Worm (Caenorhabditis elegans) whole organism, late embryonic: Measurements from ENCODE around the gene ZK488.6.

Source experiments
- C38D4.7 ChIP-seq: fragments of 200-800 bp; sonication (Bioruptor generic); optimal IDR thresholded peaks from 2 replicates; lab custom pipeline; 2018; ENCODE audit warnings: mild to moderate bottlenecking, missing genetic modification characterization, moderate library complexity, missing compliant biosample characterization
- ahr-1 ChIP-seq: sonication (generic microtip); optimal IDR thresholded peaks from 2 replicates; lab custom pipeline; 2016; ENCODE audit warnings: missing genetic modification characterization, missing compliant biosample characterization
- ama-1 ChIP-seq: fragments of 150-350 bp; optimal IDR thresholded peaks from 2 replicates; lab custom pipeline; 2014
- ceh-14 ChIP-seq: sonication (generic microtip); optimal IDR thresholded peaks from 2 replicates; lab custom pipeline; 2016; ENCODE audit warnings: missing genotype, missing genetic modification characterization, missing compliant biosample characterization
- ceh-18 ChIP-seq: sonication (generic microtip); optimal IDR thresholded peaks from 2 replicates; lab custom pipeline; 2016; ENCODE audit warnings: missing genetic modification characterization, missing compliant biosample characterization
- ceh-19 ChIP-seq: fragments of 200-800 bp; sonication (Bioruptor generic); optimal IDR thresholded peaks from 2 replicates; lab custom pipeline; 2018; ENCODE audit warnings: mild to moderate bottlenecking, missing genetic modification characterization, missing compliant biosample characterization
- ceh-30 ChIP-seq: fragments of 150-350 bp; optimal IDR thresholded peaks from 2 replicates; lab custom pipeline; 2014; ENCODE audit warnings: missing biosample characterization, missing genetic modification characterization
- ceh-31 ChIP-seq: sonication (generic microtip); optimal IDR thresholded peaks from 2 replicates; lab custom pipeline; 2016; ENCODE audit warnings: missing genetic modification characterization, missing compliant biosample characterization
- ceh-34 ChIP-seq: sonication (generic microtip); optimal IDR thresholded peaks from 2 replicates; lab custom pipeline; 2016; ENCODE audit warnings: mild to moderate bottlenecking, missing genetic modification characterization, missing compliant biosample characterization
- ceh-45 ChIP-seq: fragments of 200-800 bp; sonication (Bioruptor generic); IDR thresholded peaks from 2 replicates; pipeline ENCODE4 v1.3.6; 2022; ENCODE audit warnings: missing genetic modification reagents, missing genetic modification characterization, missing compliant biosample characterization
- ceh-48 ChIP-seq: sonication (generic microtip); optimal IDR thresholded peaks from 2 replicates; lab custom pipeline; 2016; ENCODE audit warnings: missing genetic modification characterization, inconsistent platforms, missing compliant biosample characterization
- ceh-6 ChIP-seq: fragments of 200-800 bp; sonication (Bioruptor generic); optimal IDR thresholded peaks from 2 replicates; lab custom pipeline; 2018; ENCODE audit warnings: mild to moderate bottlenecking, missing genetic modification characterization, missing compliant biosample characterization
- ceh-9 ChIP-seq: sonication (generic microtip); optimal IDR thresholded peaks from 2 replicates; lab custom pipeline; 2016; ENCODE audit warnings: mild to moderate bottlenecking, missing genetic modification characterization, inconsistent platforms, missing compliant biosample characterization
- elt-2 ChIP-seq: sonication (generic microtip); optimal IDR thresholded peaks from 2 replicates; lab custom pipeline; 2016; ENCODE audit warnings: missing genetic modification reagents, missing genetic modification characterization, missing compliant biosample characterization
- elt-4 ChIP-seq: sonication (generic microtip); optimal IDR thresholded peaks from 2 replicates; lab custom pipeline; 2016; ENCODE audit warnings: missing genetic modification characterization, missing compliant biosample characterization
- ets-4 ChIP-seq: sonication (generic microtip); optimal IDR thresholded peaks from 2 replicates; lab custom pipeline; 2016; ENCODE audit warnings: missing genetic modification characterization, missing compliant biosample characterization
- fkh-6 ChIP-seq: sonication (generic microtip); optimal IDR thresholded peaks from 2 replicates; lab custom pipeline; 2016; ENCODE audit warnings: missing genetic modification characterization, missing compliant biosample characterization
- hlh-8 ChIP-seq: sonication (generic microtip); optimal IDR thresholded peaks from 2 replicates; lab custom pipeline; 2016; ENCODE audit warnings: missing genotype, missing genetic modification characterization, missing compliant biosample characterization
- lim-6 ChIP-seq: sonication (generic microtip); optimal IDR thresholded peaks from 2 replicates; lab custom pipeline; 2016; ENCODE audit warnings: missing genetic modification characterization, missing compliant biosample characterization
- lin-11 ChIP-seq: fragments of 200-800 bp; sonication (Bioruptor generic); optimal IDR thresholded peaks from 2 replicates; lab custom pipeline; 2018; ENCODE audit warnings: mild to moderate bottlenecking, missing genetic modification characterization, missing compliant biosample characterization
- madf-2 ChIP-seq: sonication (generic microtip); optimal IDR thresholded peaks from 2 replicates; lab custom pipeline; 2017; ENCODE audit warnings: missing genetic modification characterization, missing compliant biosample characterization
- mec-3 ChIP-seq: sonication (generic microtip); optimal IDR thresholded peaks from 2 replicates; lab custom pipeline; 2016; ENCODE audit warnings: borderline replicate concordance, missing genetic modification characterization, missing compliant biosample characterization
- nfya-1 ChIP-seq: sonication (generic microtip); optimal IDR thresholded peaks from 2 replicates; lab custom pipeline; 2017; ENCODE audit warnings: missing genetic modification characterization, mild to moderate bottlenecking, missing compliant biosample characterization, antibody characterized with exemption, moderate library complexity
- nhr-11 ChIP-seq: fragments of 150-350 bp; optimal IDR thresholded peaks from 2 replicates; lab custom pipeline; 2014; ENCODE audit warnings: missing biosample characterization, missing genetic modification characterization
- nhr-232 ChIP-seq: sonication (generic microtip); optimal IDR thresholded peaks from 2 replicates; lab custom pipeline; 2016; ENCODE audit warnings: missing genetic modification characterization, missing compliant biosample characterization
- npax-4 ChIP-seq: sonication (generic microtip); optimal IDR thresholded peaks from 2 replicates; lab custom pipeline; 2016; ENCODE audit warnings: missing genetic modification characterization, missing compliant biosample characterization
- pag-3 ChIP-seq: sonication (generic microtip); optimal IDR thresholded peaks from 2 replicates; lab custom pipeline; 2016; ENCODE audit warnings: missing compliant biosample characterization, missing genetic modification characterization, borderline replicate concordance
- pat-9 ChIP-seq: fragments of 200-800 bp; sonication (Bioruptor generic); optimal IDR thresholded peaks from 2 replicates; lab custom pipeline; 2018; ENCODE audit warnings: mild to moderate bottlenecking, missing genetic modification characterization, moderate library complexity, missing compliant biosample characterization
- pax-1 ChIP-seq: fragments of 150-350 bp; optimal IDR thresholded peaks from 2 replicates; lab custom pipeline; 2014; ENCODE audit warnings: missing biosample characterization, missing genetic modification characterization
- pha-2 ChIP-seq: sonication (generic microtip); optimal IDR thresholded peaks from 2 replicates; lab custom pipeline; 2017; ENCODE audit warnings: mild to moderate bottlenecking, missing genetic modification characterization, missing compliant biosample characterization
- pros-1 ChIP-seq: fragments of 150-350 bp; optimal IDR thresholded peaks from 2 replicates; lab custom pipeline; 2014; ENCODE audit warnings: missing biosample characterization, missing genetic modification reagents, missing genetic modification characterization
- rnt-1 ChIP-seq: sonication (generic microtip); optimal IDR thresholded peaks from 2 replicates; lab custom pipeline; 2016; ENCODE audit warnings: missing genetic modification characterization, missing compliant biosample characterization
- sdc-2 ChIP-seq: sonication (generic microtip); optimal IDR thresholded peaks from 2 replicates; lab custom pipeline; 2016; ENCODE audit warnings: missing genotype, missing genetic modification characterization, missing compliant biosample characterization
- sox-2 ChIP-seq: fragments of 200-800 bp; sonication (Bioruptor generic); IDR thresholded peaks from 2 replicates; pipeline ENCODE4 v1.3.6; 2022; ENCODE audit warnings: missing genetic modification reagents, missing genetic modification characterization, missing compliant biosample characterization
- sox-4 ChIP-seq: sonication (generic microtip); optimal IDR thresholded peaks from 2 replicates; lab custom pipeline; 2017; ENCODE audit warnings: mild to moderate bottlenecking, missing genetic modification characterization, inconsistent platforms, missing compliant biosample characterization
- tbx-2 ChIP-seq: sonication (generic microtip); optimal IDR thresholded peaks from 2 replicates; lab custom pipeline; 2016; ENCODE audit warnings: missing genetic modification characterization, missing compliant biosample characterization
- ttx-3 ChIP-seq: sonication (generic microtip); optimal IDR thresholded peaks from 2 replicates; lab custom pipeline; 2016; ENCODE audit warnings: missing genetic modification reagents, missing genetic modification characterization, missing compliant biosample characterization
- unc-42 ChIP-seq: sonication (generic microtip); optimal IDR thresholded peaks from 2 replicates; lab custom pipeline; 2016; ENCODE audit warnings: missing genotype, missing genetic modification characterization, missing compliant biosample characterization
- unc-55 ChIP-seq: sonication (generic microtip); optimal IDR thresholded peaks from 2 replicates; lab custom pipeline; 2017; ENCODE audit warnings: missing biosample characterization, missing genetic modification reagents, missing genetic modification characterization
- zip-5 ChIP-seq: sonication (generic microtip); optimal IDR thresholded peaks from 2 replicates; lab custom pipeline; 2016; ENCODE audit warnings: missing genetic modification characterization, missing compliant biosample characterization
- ztf-16 ChIP-seq: sonication (generic microtip); optimal IDR thresholded peaks from 2 replicates; lab custom pipeline; 2017; ENCODE audit warnings: missing genetic modification characterization, missing compliant biosample characterization

The ZK488.6 gene

ce11 chrV:598626-599025 lies 8.3 kb downstream of the ZK488.6 start:
- TF ChIP-seq nfya-1 (tag; lab: Kevin White, UChicago) (no peak), ceh-19 (no peak), pha-2 (tag; lab: Kevin White, UChicago) (no peak), nhr-232 (tag; lab: Kevin White, UChicago) (no peak), lin-11 (tag; lab: Kevin White, UChicago) (no peak), ets-4 (tag; lab: Kevin White, UChicago) (no peak), pros-1 (no peak), pat-9 (no peak), madf-2 (tag; lab: Kevin White, UChicago) (no peak), hlh-8 (no peak)
- TF ChIP-seq, all 69 proteins: peak for 0

- no peak for TF ChIP-seq ztf-16 (tag; lab: Kevin White, UChicago)
- no peak for TF ChIP-seq pros-1
- no peak for TF ChIP-seq sox-2 (GFP tag; lab: Robert Waterston, UW)
- no peak for TF ChIP-seq ceh-31 (tag; lab: Kevin White, UChicago)
- TF ChIP-seq lim-6 (tag; lab: Kevin White, UChicago): no peak
- TF ChIP-seq ceh-34 (tag; lab: Kevin White, UChicago): no peak
- no peak for TF ChIP-seq ceh-45
- TF ChIP-seq ttx-3 (tag; lab: Kevin White, UChicago): no peak
- no peak for TF ChIP-seq ceh-30 (tag; lab: Kevin White, UChicago)
These were observed 9.5 kb downstream of the ZK488.6 start for ce11 chrV:599783-600182.

ce11 chrV:600231-600630 lies 9.9 kb downstream of the ZK488.6 start, which contains the start of gene nhr-251:
nhr-251 (plus strand) TSS chrV:600531.
- TF ChIP-seq unc-55 (GFP tag; lab: Kevin White, UChicago) (no peak), nhr-11 (tag; lab: Kevin White, UChicago) (no peak)

ce11 chrV:604105-604504 lies 13.8 kb downstream of the ZK488.6 start, which contains the start of gene srlf-37:
srlf-37 (minus strand) TSS chrV:604205.
- no peak for TF ChIP-seq ceh-14 (tag; lab: Kevin White, UChicago)
- TF ChIP-seq npax-4 (tag; lab: Kevin White, UChicago): no peak
- no peak for TF ChIP-seq tbx-2 (tag; lab: Kevin White, UChicago)
- TF ChIP-seq ama-1 (lab: Kevin White, UChicago): no peak
- no peak for TF ChIP-seq sdc-2 (tag; lab: Kevin White, UChicago)
- no peak for TF ChIP-seq ttx-3 (tag; lab: Kevin White, UChicago)
- TF ChIP-seq pag-3: no peak
- no peak for TF ChIP-seq lim-6 (tag; lab: Kevin White, UChicago)
- no peak for TF ChIP-seq pax-1 (tag; lab: Kevin White, UChicago)
- TF ChIP-seq ceh-6 (GFP tag; lab: Kevin White, UChicago): no peak
- TF ChIP-seq nhr-11 (tag; lab: Kevin White, UChicago): no peak
- no peak for TF ChIP-seq sox-4 (tag; lab: Kevin White, UChicago)
- no peak for TF ChIP-seq elt-2 (tag; lab: Kevin White, UChicago)
- no peak for TF ChIP-seq madf-2 (tag; lab: Kevin White, UChicago)
- TF ChIP-seq ceh-48 (tag; lab: Kevin White, UChicago): no peak

- TF ChIP-seq madf-2 (tag; lab: Kevin White, UChicago) (no peak), rnt-1 (tag; lab: Kevin White, UChicago) (no peak), zip-5 (tag; lab: Kevin White, UChicago) (no peak), sox-4 (tag; lab: Kevin White, UChicago) (no peak), mec-3 (tag; lab: Kevin White, UChicago) (no peak), elt-4 (tag; lab: Kevin White, UChicago) (no peak), C38D4.7 (GFP tag; lab: Kevin White, UChicago) (no peak), ceh-18 (tag; lab: Kevin White, UChicago) (no peak), unc-42 (tag; lab: Kevin White, UChicago) (no peak), ahr-1 (tag; lab: Kevin White, UChicago) (no peak), ets-4 (tag; lab: Kevin White, UChicago) (no peak), fkh-6 (tag; lab: Kevin White, UChicago) (no peak), ceh-9 (no peak), nhr-232 (tag; lab: Kevin White, UChicago) (no peak), ceh-30 (tag; lab: Kevin White, UChicago) (no peak)
- TF ChIP-seq, all 69 proteins: peak for 0
These were observed 18.6 kb downstream of the ZK488.6 start, which contains the start of gene srw-109 for ce11 chrV:608844-609243. srw-109 (minus strand) TSS chrV:608944.
